Worm (Caenorhabditis elegans) whole organism, L3 larva: ENCODE data around the gene chs-2.

Source experiments
- ceh-82 ChIP-seq: fragments of 150-350 bp; optimal IDR thresholded peaks from 2 replicates; lab custom pipeline; 2014; ENCODE audit warnings: missing biosample characterization, missing genetic modification characterization
- egl-27 ChIP-seq: sonication (generic microtip); optimal IDR thresholded peaks from 4 replicates; lab custom pipeline; 2017; ENCODE audit warnings: missing biosample characterization, missing genetic modification reagents, missing genetic modification characterization
- fos-1 ChIP-seq: fragments of 150-350 bp; optimal IDR thresholded peaks from 2 replicates; lab custom pipeline; 2014; ENCODE audit warnings: missing biosample characterization, missing genetic modification characterization
- nhr-12 ChIP-seq: fragments of 150-350 bp; optimal IDR thresholded peaks from 2 replicates; lab custom pipeline; 2014; ENCODE audit warnings: missing biosample characterization, missing genetic modification characterization
- nhr-28 ChIP-seq: fragments of 150-350 bp; optimal IDR thresholded peaks from 2 replicates; lab custom pipeline; 2014; ENCODE audit warnings: missing biosample characterization, missing genetic modification characterization
- nhr-43 ChIP-seq: sonication (generic microtip); optimal IDR thresholded peaks from 2 replicates; lab custom pipeline; 2016; ENCODE audit warnings: mild to moderate bottlenecking, missing genetic modification characterization, missing compliant biosample characterization; ENCODE audit not compliant: poor library complexity, severe bottlenecking
- nhr-76 ChIP-seq: fragments of 150-350 bp; sonication (generic microtip); optimal IDR thresholded peaks from 5 replicates; lab custom pipeline; 2014; ENCODE audit warnings: missing biosample characterization, missing genetic modification characterization
- tbx-2 ChIP-seq: sonication (generic microtip); optimal IDR thresholded peaks from 2 replicates; lab custom pipeline; 2016; ENCODE audit warnings: mild to moderate bottlenecking, missing genetic modification characterization, missing compliant biosample characterization
- unc-62 ChIP-seq: fragments of 150-350 bp; sonication (generic microtip); optimal IDR thresholded peaks from 4 replicates; lab custom pipeline; 2014; ENCODE audit warnings: missing biosample characterization, missing genetic modification reagents, missing genetic modification characterization

DNA sequence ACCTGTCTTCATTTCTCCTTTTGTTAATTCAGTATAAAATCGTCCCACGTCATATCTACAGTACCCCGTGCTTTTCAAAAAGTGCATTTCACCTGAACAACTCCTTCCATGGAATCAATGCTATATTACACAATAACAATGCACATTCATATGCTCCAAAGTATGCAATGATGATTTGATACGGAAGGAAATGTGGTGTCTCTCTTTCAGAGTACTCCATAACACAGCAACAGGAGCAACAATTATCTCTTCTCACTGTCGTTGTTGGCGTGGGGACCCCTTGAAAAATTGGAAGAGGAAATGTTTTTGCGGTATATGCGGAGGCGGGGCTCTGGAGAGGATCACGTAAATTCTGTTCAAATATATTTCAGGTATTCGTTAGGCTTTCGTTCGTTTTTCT lies 60.7 kb downstream of the chs-2 start, which contains the start of gene cat-2:
- TF ChIP-seq nhr-12 (tag; lab: Kevin White, UChicago) (no peak), egl-27 (tag; lab: Kevin White, UChicago) (no peak), nhr-76 (no peak), fos-1 (tag; lab: Kevin White, UChicago) (no peak), ceh-82 (tag; lab: Kevin White, UChicago) (no peak), nhr-28 (no peak), unc-62 (GFP tag; lab: Kevin White, UChicago) (no peak), nhr-43 (tag; lab: Kevin White, UChicago) (no peak), tbx-2 (tag; lab: Kevin White, UChicago) (no peak)
